Worm (Caenorhabditis elegans) whole organism, young adult: ENCODE data around the gene ttr-23.

ENCODE experiments used
- C06A6.2 ChIP-seq: fragments of 200-800 bp; sonication (Bioruptor generic); conservative IDR thresholded peaks from 2 replicates; pipeline ENCODE4 v1.3.6; 2022; ENCODE audit warnings: missing genetic modification characterization, missing compliant biosample characterization
- F10E7.11 ChIP-seq: sonication (generic microtip); optimal IDR thresholded peaks from 2 replicates; lab custom pipeline; 2017; ENCODE audit warnings: mild to moderate bottlenecking, missing genetic modification characterization, moderate library complexity, missing compliant biosample characterization
- F23B12.7 ChIP-seq: sonication (generic microtip); optimal IDR thresholded peaks from 2 replicates; lab custom pipeline; 2017; ENCODE audit warnings: missing genetic modification characterization, mild to moderate bottlenecking, missing compliant biosample characterization, antibody characterized with exemption, moderate library complexity; ENCODE audit not compliant: insufficient read depth
- F57C9.4 ChIP-seq: sonication (generic microtip); optimal IDR thresholded peaks from 2 replicates; lab custom pipeline; 2017; ENCODE audit warnings: mild to moderate bottlenecking, missing genetic modification characterization, missing compliant biosample characterization
- Y53F4B.3 ChIP-seq: fragments of 200-800 bp; sonication (Bioruptor generic); IDR thresholded peaks from 2 replicates; pipeline ENCODE4 v1.3.6; 2022; ENCODE audit warnings: missing genetic modification reagents, missing genetic modification characterization, missing compliant biosample characterization
- Y67H2A.10 ChIP-seq: fragments of 200-800 bp; sonication (Bioruptor generic); conservative IDR thresholded peaks from 2 replicates; pipeline ENCODE4 v1.3.6; 2022; ENCODE audit warnings: missing genetic modification reagents, missing genetic modification characterization, missing compliant biosample characterization
- Y79H2A.3 ChIP-seq: fragments of 200-800 bp; sonication (Bioruptor generic); conservative IDR thresholded peaks from 2 replicates; pipeline ENCODE4 v1.3.6; 2022; ENCODE audit warnings: missing genetic modification reagents, missing genetic modification characterization, missing compliant biosample characterization
- Y95B8A.8 ChIP-seq: fragments of 200-800 bp; sonication (Bioruptor generic); IDR thresholded peaks from 2 replicates; pipeline ENCODE4 v1.3.6; 2022; ENCODE audit warnings: missing genetic modification reagents, missing genetic modification characterization, missing compliant biosample characterization
- attf-5 ChIP-seq: fragments of 200-800 bp; sonication (Bioruptor generic); optimal IDR thresholded peaks from 2 replicates; lab custom pipeline; 2018; ENCODE audit warnings: mild to moderate bottlenecking, missing genetic modification characterization, missing compliant biosample characterization
- bed-2 ChIP-seq: fragments of 200-800 bp; sonication (Bioruptor generic); IDR thresholded peaks from 2 replicates; pipeline ENCODE4 v1.3.6; 2022; ENCODE audit warnings: missing genetic modification reagents, missing genetic modification characterization, missing compliant biosample characterization
- cebp-2 ChIP-seq: fragments of 200-800 bp; sonication (Bioruptor generic); IDR thresholded peaks from 2 replicates; pipeline ENCODE4 v1.3.6; 2022; ENCODE audit warnings: missing genetic modification characterization, missing compliant biosample characterization
- ceh-27 ChIP-seq: fragments of 200-800 bp; sonication (Bioruptor generic); optimal IDR thresholded peaks from 2 replicates; lab custom pipeline; 2018; ENCODE audit warnings: mild to moderate bottlenecking, missing genetic modification characterization, moderate library complexity, missing compliant biosample characterization
- ceh-58 ChIP-seq: fragments of 200-800 bp; sonication (Bioruptor generic); IDR thresholded peaks from 2 replicates; pipeline ENCODE4 v1.3.6; 2022; ENCODE audit warnings: missing genetic modification characterization, missing compliant biosample characterization
- ceh-91 ChIP-seq: fragments of 200-800 bp; sonication (Bioruptor generic); IDR thresholded peaks from 2 replicates; pipeline ENCODE4 v1.3.6; 2022; ENCODE audit warnings: missing genetic modification reagents, missing genetic modification characterization, missing compliant biosample characterization
- chd-7 ChIP-seq: sonication (generic microtip); optimal IDR thresholded peaks from 2 replicates; lab custom pipeline; 2016; ENCODE audit warnings: mild to moderate bottlenecking, missing genetic modification characterization, moderate library complexity, missing compliant biosample characterization
- die-1 ChIP-seq: sonication (generic microtip); optimal IDR thresholded peaks from 2 replicates; lab custom pipeline; 2016; ENCODE audit warnings: missing genotype, mild to moderate bottlenecking, missing genetic modification characterization, missing compliant biosample characterization
- him-1 ChIP-seq: sonication (generic microtip); optimal IDR thresholded peaks from 2 replicates; lab custom pipeline; 2016; ENCODE audit warnings: missing genotype, missing genetic modification reagents, missing genetic modification characterization, missing compliant biosample characterization
- hrde-1 ChIP-seq: sonication (generic microtip); optimal IDR thresholded peaks from 2 replicates; lab custom pipeline; 2016; ENCODE audit warnings: missing genetic modification characterization, mild to moderate bottlenecking, missing compliant biosample characterization, moderate library complexity, missing genotype, missing genetic modification reagents, borderline replicate concordance
- let-526 ChIP-seq: fragments of 200-800 bp; sonication (Bioruptor generic); IDR thresholded peaks from 2 replicates; pipeline ENCODE4 v1.3.6; 2022; ENCODE audit warnings: missing genetic modification reagents, missing genetic modification characterization, missing compliant biosample characterization
- let-607 ChIP-seq, 2 experiments: fragments of 200-800 bp in 1 of 2; sonication (Bioruptor generic) in 1 of 2; sonication (generic microtip) in 1 of 2; optimal IDR thresholded peaks; 2 replicates each; lab custom pipeline; 2016 to 2018; ENCODE audit warnings: mild to moderate bottlenecking in 2 of 2, missing compliant biosample characterization in 2 of 2, missing genetic modification characterization in 2 of 2, moderate library complexity in 2 of 2, missing genotype in 1 of 2
- lin-26 ChIP-seq: fragments of 200-800 bp; sonication (Bioruptor generic); IDR thresholded peaks from 2 replicates; pipeline ENCODE4 v1.3.6; 2022; ENCODE audit warnings: missing genetic modification reagents, missing genetic modification characterization, missing compliant biosample characterization
- lin-40 ChIP-seq: sonication (generic microtip); optimal IDR thresholded peaks from 2 replicates; lab custom pipeline; 2016; ENCODE audit warnings: missing genetic modification characterization, mild to moderate bottlenecking, missing compliant biosample characterization, missing genotype, missing genetic modification reagents
- lin-54 ChIP-seq: fragments of 200-800 bp; sonication (Bioruptor generic); optimal IDR thresholded peaks from 2 replicates; lab custom pipeline; 2018; ENCODE audit warnings: mild to moderate bottlenecking, missing genetic modification characterization, missing compliant biosample characterization
- lir-1 ChIP-seq: fragments of 200-800 bp; sonication (Bioruptor generic); conservative IDR thresholded peaks from 2 replicates; pipeline ENCODE4 v1.3.6; 2022; ENCODE audit warnings: missing genetic modification reagents, missing genetic modification characterization, missing compliant biosample characterization
- madf-3 ChIP-seq: fragments of 200-800 bp; sonication (Bioruptor generic); IDR thresholded peaks from 2 replicates; pipeline ENCODE4 v1.3.6; 2022; ENCODE audit warnings: missing genetic modification reagents, missing genetic modification characterization, missing compliant biosample characterization
- mcd-1 ChIP-seq: fragments of 200-800 bp; sonication (Bioruptor generic); IDR thresholded peaks from 2 replicates; pipeline ENCODE4 v1.3.6; 2022; ENCODE audit warnings: missing genetic modification reagents, missing genetic modification characterization, missing compliant biosample characterization
- mel-28 ChIP-seq: sonication (generic microtip); optimal IDR thresholded peaks from 2 replicates; lab custom pipeline; 2016; ENCODE audit warnings: borderline replicate concordance, mild to moderate bottlenecking, missing genetic modification characterization, missing compliant biosample characterization
- mxl-1 ChIP-seq: sonication (generic microtip); optimal IDR thresholded peaks from 2 replicates; lab custom pipeline; 2016; ENCODE audit warnings: missing genetic modification characterization, missing compliant biosample characterization
- nfya-1 ChIP-seq: sonication (generic microtip); optimal IDR thresholded peaks from 2 replicates; lab custom pipeline; 2017; ENCODE audit warnings: antibody characterized with exemption, missing compliant biosample characterization, missing genetic modification characterization, borderline replicate concordance; ENCODE audit not compliant: insufficient read depth
- nfyb-1 ChIP-seq: fragments of 200-800 bp; sonication (Bioruptor generic); IDR thresholded peaks from 2 replicates; pipeline ENCODE4 v1.3.6; 2022; ENCODE audit warnings: missing genetic modification reagents, missing genetic modification characterization, missing compliant biosample characterization
- nhr-27 ChIP-seq: fragments of 200-800 bp; sonication (Bioruptor generic); optimal IDR thresholded peaks from 2 replicates; lab custom pipeline; 2018; ENCODE audit warnings: mild to moderate bottlenecking, missing genetic modification characterization, moderate library complexity, missing compliant biosample characterization
- nhr-90 ChIP-seq: sonication (generic microtip); optimal IDR thresholded peaks from 2 replicates; lab custom pipeline; 2016; ENCODE audit warnings: missing genotype, mild to moderate bottlenecking, missing genetic modification characterization, missing compliant biosample characterization
- pha-4 ChIP-seq: fragments of 150-350 bp; sonication (generic microtip); optimal IDR thresholded peaks from 2 replicates; lab custom pipeline; 2014; ENCODE audit warnings: missing biosample characterization, missing genetic modification reagents, missing genetic modification characterization
- rcor-1 ChIP-seq: fragments of 200-800 bp; sonication (Bioruptor generic); IDR thresholded peaks from 2 replicates; pipeline ENCODE4 v1.3.6; 2022; ENCODE audit warnings: missing genetic modification reagents, missing genetic modification characterization, missing compliant biosample characterization
- repo-1 ChIP-seq: sonication (generic microtip); optimal IDR thresholded peaks from 2 replicates; lab custom pipeline; 2017; ENCODE audit warnings: mild to moderate bottlenecking, missing genetic modification characterization, missing compliant biosample characterization
- rpc-1 ChIP-seq, 2 experiments: fragments of 150-350 bp in 1 of 2; sonication (generic microtip) in 1 of 2; optimal IDR thresholded peaks; 2 replicates each; lab custom pipeline; 2014 to 2018; ENCODE audit warnings: missing biosample characterization in 1 of 2, missing genetic modification characterization in 1 of 2, missing genetic modification reagents in 1 of 2, missing genotype in 1 of 2
- sea-2 ChIP-seq: fragments of 200-800 bp; sonication (Bioruptor generic); IDR thresholded peaks from 2 replicates; pipeline ENCODE4 v1.3.6; 2022; ENCODE audit warnings: missing genetic modification characterization, missing compliant biosample characterization
- snpc-1.3 ChIP-seq: sonication (generic microtip); optimal IDR thresholded peaks from 2 replicates; lab custom pipeline; 2017; ENCODE audit warnings: missing genetic modification characterization, mild to moderate bottlenecking, missing compliant biosample characterization, antibody characterized with exemption, moderate library complexity, missing genotype, missing genetic modification reagents; ENCODE audit not compliant: insufficient read depth
- somi-1 ChIP-seq: fragments of 200-800 bp; sonication (Bioruptor generic); optimal IDR thresholded peaks from 2 replicates; lab custom pipeline; 2018; ENCODE audit warnings: mild to moderate bottlenecking, missing genetic modification characterization, missing compliant biosample characterization
- tbp1 ChIP-seq: fragments of 200-800 bp; sonication (Bioruptor generic); optimal IDR thresholded peaks from 2 replicates; lab custom pipeline; 2018; ENCODE audit warnings: mild to moderate bottlenecking, missing genetic modification characterization, missing compliant biosample characterization
- tbx-9 ChIP-seq: sonication (generic microtip); optimal IDR thresholded peaks from 2 replicates; lab custom pipeline; 2016; ENCODE audit warnings: borderline replicate concordance, missing genetic modification characterization, inconsistent platforms, missing compliant biosample characterization
- tlf-1 ChIP-seq: fragments of 200-800 bp; sonication (Bioruptor generic); optimal IDR thresholded peaks from 2 replicates; lab custom pipeline; 2018; ENCODE audit warnings: mild to moderate bottlenecking, missing genetic modification characterization, missing compliant biosample characterization
- unc-130 ChIP-seq: sonication (generic microtip); optimal IDR thresholded peaks from 2 replicates; lab custom pipeline; 2016; ENCODE audit warnings: missing genetic modification reagents, missing genetic modification characterization, missing compliant biosample characterization
- xnd-1 ChIP-seq: sonication (generic microtip); optimal IDR thresholded peaks from 2 replicates; lab custom pipeline; 2016; ENCODE audit warnings: missing genotype, missing genetic modification reagents, missing genetic modification characterization, missing compliant biosample characterization
- zim-3 ChIP-seq: sonication (generic microtip); optimal IDR thresholded peaks from 2 replicates; lab custom pipeline; 2017; ENCODE audit warnings: mild to moderate bottlenecking, missing genetic modification characterization, moderate library complexity, missing compliant biosample characterization
- ztf-22 ChIP-seq: fragments of 200-800 bp; sonication (Bioruptor generic); optimal IDR thresholded peaks from 2 replicates; lab custom pipeline; 2018; ENCODE audit warnings: mild to moderate bottlenecking, missing genetic modification characterization, moderate library complexity, missing compliant biosample characterization
- ztf-28 ChIP-seq: fragments of 200-800 bp; sonication (Bioruptor generic); IDR thresholded peaks from 2 replicates; pipeline ENCODE4 v1.3.6; 2022; ENCODE audit warnings: missing genetic modification reagents, missing genetic modification characterization, missing compliant biosample characterization
- ztf-3 ChIP-seq: fragments of 200-800 bp; sonication (Bioruptor generic); optimal IDR thresholded peaks from 2 replicates; lab custom pipeline; 2018; ENCODE audit warnings: mild to moderate bottlenecking, missing genetic modification characterization, missing compliant biosample characterization

The ttr-23 gene

ce11 chrV:10578938-10579337 lies 10.7 kb downstream of the ttr-23 start, which contains the start of the genes erh-1 and lpd-9 (continued):
- TF ChIP-seq ceh-91 (GFP tag; lab: Robert Waterston, UW), result no peak
- TF ChIP-seq chd-7, result no peak
- no peak for TF ChIP-seq unc-130
- no peak for TF ChIP-seq F10E7.11 (tag; lab: Kevin White, UChicago)
- TF ChIP-seq snpc-1.3, result peak; percentile 57
- no peak for TF ChIP-seq let-526 (GFP tag; lab: Robert Waterston, UW)
- 0 out of 2 replicates have a peak, but pooled peaks have one; percentile 54 for TF ChIP-seq lir-1 (GFP tag; lab: Robert Waterston, UW)
- TF ChIP-seq nfyb-1, result peak; percentile 74
- no peak for TF ChIP-seq pha-4 (tag; lab: Kevin White, UChicago)
- peak; percentile 7 for TF ChIP-seq ceh-27 (GFP tag; lab: Kevin White, UChicago)
- TF ChIP-seq madf-3 (GFP tag; lab: Robert Waterston, UW), result peak; percentile 77; the same call in 1 of the 2 replicates
- TF ChIP-seq somi-1 (GFP tag; lab: Kevin White, UChicago), result no peak
- no peak for TF ChIP-seq mxl-1 (tag; lab: Kevin White, UChicago)
- TF ChIP-seq ztf-28 (GFP tag; lab: Robert Waterston, UW), result no peak
- no peak for TF ChIP-seq Y53F4B.3 (GFP tag; lab: Robert Waterston, UW)
- TF ChIP-seq lin-54 (GFP tag; lab: Kevin White, UChicago), result peak; percentile 84
- TF ChIP-seq sea-2 (GFP tag; lab: Robert Waterston, UW), result no peak
- no peak for TF ChIP-seq him-1
- peak; percentile 50 for TF ChIP-seq attf-5 (GFP tag; lab: Kevin White, UChicago)
- no peak for TF ChIP-seq C06A6.2 (GFP tag; lab: Robert Waterston, UW)
- peak; percentile 60 for TF ChIP-seq rcor-1 (GFP tag; lab: Robert Waterston, UW)
- TF ChIP-seq die-1, result no peak
- TF ChIP-seq nfya-1, result no peak
- TF ChIP-seq Y95B8A.8 (GFP tag; lab: Robert Waterston, UW), result no peak
- no peak for TF ChIP-seq cebp-2 (GFP tag; lab: Robert Waterston, UW)
- peak; percentile 41 for TF ChIP-seq xnd-1 (tag; lab: Kevin White, UChicago)
- TF ChIP-seq Y67H2A.10 (GFP tag; lab: Robert Waterston, UW), result no peak
- no peak for TF ChIP-seq nhr-90
- TF ChIP-seq mel-28 (tag; lab: Kevin White, UChicago), result no peak
- no peak for TF ChIP-seq F57C9.4 (tag; lab: Kevin White, UChicago)
- TF ChIP-seq bed-2 (GFP tag; lab: Robert Waterston, UW), result no peak
- TF ChIP-seq tbp1 (GFP tag; lab: Kevin White, UChicago), result peak; percentile 52
- no peak for TF ChIP-seq Y79H2A.3 (GFP tag; lab: Robert Waterston, UW)
- peak; percentile 1 for TF ChIP-seq hrde-1 (tag; lab: Kevin White, UChicago)
- peak; percentile 81 for TF ChIP-seq lin-40 (tag; lab: Kevin White, UChicago)
- TF ChIP-seq rpc-1 (optimal IDR thresholded peaks at IDR 0.05; lab: Kevin White, UChicago), result no peak
- no peak for TF ChIP-seq rpc-1 (tag; optimal IDR thresholded peaks at IDR 0.05; lab: Kevin White, UChicago)
- TF ChIP-seq repo-1 (tag; lab: Kevin White, UChicago), result peak; percentile 70
- TF ChIP-seq mcd-1, result peak; percentile 82
- TF ChIP-seq ceh-58, result no peak
- no peak for TF ChIP-seq ztf-22 (GFP tag; lab: Kevin White, UChicago)
- no peak for TF ChIP-seq zim-3
- TF ChIP-seq nhr-27, result no peak
- peak; percentile 49 for TF ChIP-seq tlf-1 (GFP tag; lab: Kevin White, UChicago)
- TF ChIP-seq lin-26 (GFP tag; lab: Robert Waterston, UW), result no peak
- no peak for TF ChIP-seq tbx-9 (tag; lab: Kevin White, UChicago)
- no peak for TF ChIP-seq ztf-3 (GFP tag; lab: Kevin White, UChicago)
- TF ChIP-seq let-607 (tag; optimal IDR thresholded peaks at IDR 0.05; lab: Kevin White, UChicago), result peak; percentile 38 to 78
- peak; percentile 13 for TF ChIP-seq F23B12.7 (tag; lab: Kevin White, UChicago)
